Worm (Caenorhabditis elegans): Measurements from ENCODE around the gene mut-15.

Gene mut-15

ce11 chrV:14992627-14993117 lies 9.7 kb upstream of the mut-15 start, which contains the start of gene T01C3.3:
Gene T01C3.3 (minus strand): TSS chrV:14992677.
- TF ChIP-seq bed-3 (GFP tag; optimal IDR thresholded peaks at IDR 0.05) (no peak), flh-1 (GFP tag; optimal IDR thresholded peaks at IDR 0.05) (no peak), hlh-1 (tag; optimal IDR thresholded peaks at IDR 0.05) (no peak), blmp-1 (tag; optimal IDR thresholded peaks at IDR 0.05) (no peak), ceh-39 (tag; optimal IDR thresholded peaks at IDR 0.05) (no peak), lin-32 (GFP tag; optimal IDR thresholded peaks at IDR 0.05) (no peak), ham-2 (GFP tag; optimal IDR thresholded peaks at IDR 0.05) (no peak), tbx-8 (GFP tag; optimal IDR thresholded peaks at IDR 0.05) (no peak), mab-5 (tag; optimal IDR thresholded peaks at IDR 0.05) (no peak), ceh-83 (GFP tag; optimal IDR thresholded peaks at IDR 0.05) (no peak), lsy-2 (tag; optimal IDR thresholded peaks at IDR 0.05) (no peak), cnd-1 (tag; optimal IDR thresholded peaks at IDR 0.05) (no peak), snpc-4 (tag; optimal IDR thresholded peaks at IDR 0.05) (no peak), M03D4.4 (tag; optimal IDR thresholded peaks at IDR 0.05) (no peak), sem-2 (GFP tag; optimal IDR thresholded peaks at IDR 0.05) (no peak), mep-1 (tag; optimal IDR thresholded peaks at IDR 0.05) (no peak)

- TF ChIP-seq nhr-28 (tag; optimal IDR thresholded peaks at IDR 0.05) = no peak
- no peak for TF ChIP-seq tbx-8 (GFP tag; optimal IDR thresholded peaks at IDR 0.05)
- no peak for TF ChIP-seq unc-120 (tag; optimal IDR thresholded peaks at IDR 0.05; ENCODE audit: poor library complexity, severe bottlenecking)
- no peak for TF ChIP-seq ces-1 (GFP tag; optimal IDR thresholded peaks at IDR 0.05)
- no peak for TF ChIP-seq unc-39 (tag; optimal IDR thresholded peaks at IDR 0.05)
- TF ChIP-seq ham-2 (GFP tag; optimal IDR thresholded peaks at IDR 0.05) = no peak
- TF ChIP-seq ztf-11 (tag; optimal IDR thresholded peaks at IDR 0.05) = no peak
- TF ChIP-seq nhr-12 (tag; optimal IDR thresholded peaks at IDR 0.05) = no peak
- TF ChIP-seq blmp-1 (tag; optimal IDR thresholded peaks at IDR 0.05) = no peak
- no peak for TF ChIP-seq ceh-43 (GFP tag; optimal IDR thresholded peaks at IDR 0.05)
- no peak for TF ChIP-seq mab-5 (tag; optimal IDR thresholded peaks at IDR 0.05)
- no peak for TF ChIP-seq zip-8 (tag; optimal IDR thresholded peaks at IDR 0.05)
- TF ChIP-seq lin-32 (GFP tag; optimal IDR thresholded peaks at IDR 0.05) = no peak
- no peak for TF ChIP-seq elt-1 (tag; optimal IDR thresholded peaks at IDR 0.05; ENCODE audit: borderline replicate concordance, insufficient read depth)
- TF ChIP-seq nhr-2 (tag; optimal IDR thresholded peaks at IDR 0.05) = no peak
- no peak for TF ChIP-seq hlh-1 (tag; optimal IDR thresholded peaks at IDR 0.05)
Observed at ce11 chrV:14993620-14994019, 8.7 kb upstream of the mut-15 start, which contains the start of gene fil-1. Gene fil-1 (plus strand): TSS chrV:14993838.

- TF ChIP-seq ces-1 (GFP tag; optimal IDR thresholded peaks at IDR 0.05) (no peak), mab-5 (tag; optimal IDR thresholded peaks at IDR 0.05) (no peak), nhr-237 (tag; optimal IDR thresholded peaks at IDR 0.05) (no peak), mls-2 (tag; optimal IDR thresholded peaks at IDR 0.05) (no peak), elt-3 (tag; optimal IDR thresholded peaks at IDR 0.05) (no peak), sem-2 (GFP tag; optimal IDR thresholded peaks at IDR 0.05) (no peak), lsy-2 (tag; optimal IDR thresholded peaks at IDR 0.05) (no peak), pha-4 (tag; optimal IDR thresholded peaks at IDR 0.05) (no peak), cnd-1 (tag; optimal IDR thresholded peaks at IDR 0.05) (no peak), unc-62 (GFP tag; optimal IDR thresholded peaks at IDR 0.05) (no peak), lin-13 (tag; optimal IDR thresholded peaks at IDR 0.05) (no peak), snpc-4 (tag; optimal IDR thresholded peaks at IDR 0.05) (no peak), tbx-8 (GFP tag; optimal IDR thresholded peaks at IDR 0.05) (no peak), hlh-1 (tag; optimal IDR thresholded peaks at IDR 0.05) (no peak), unc-39 (tag; optimal IDR thresholded peaks at IDR 0.05) (no peak), bed-3 (GFP tag; optimal IDR thresholded peaks at IDR 0.05) (no peak), ham-2 (GFP tag; optimal IDR thresholded peaks at IDR 0.05) (no peak), nhr-76 (tag; optimal IDR thresholded peaks at IDR 0.05) (no peak)
Observed at ce11 chrV:14996236-14996635, 6.1 kb upstream of the mut-15 start, which contains the start of gene irld-14. Gene irld-14 (plus strand): TSS chrV:14996536.

- TF ChIP-seq ceh-83 (GFP tag; optimal IDR thresholded peaks at IDR 0.05) = no peak
- no peak for TF ChIP-seq snpc-4 (tag; optimal IDR thresholded peaks at IDR 0.05)
- no peak for TF ChIP-seq lin-13 (tag; optimal IDR thresholded peaks at IDR 0.05)
- no peak for TF ChIP-seq ceh-43 (GFP tag; optimal IDR thresholded peaks at IDR 0.05)
Observed at ce11 chrV:14999485-15000023, 2.8 kb upstream of the mut-15 start, which contains the start of gene T01C3.11. Gene T01C3.11 (plus strand): TSS chrV:14999535.

Measured in whole organism, mixed stage, embryonic.